Fruit fly (Drosophila melanogaster) whole organism, prepupa: ENCODE measurements around the gene CG9962.

Experiments
- CG10631 ChIP-seq: fragments of 200-800 bp; sonication (Bioruptor generic); optimal IDR thresholded peaks from 2 replicates; lab custom pipeline; 2016; ENCODE audit warnings: missing biosample characterization, missing genetic modification characterization
- CG10669 ChIP-seq: fragments of 200-800 bp; sonication (Bioruptor generic); optimal IDR thresholded peaks from 3 replicates; lab custom pipeline; 2018; ENCODE audit warnings: missing biosample characterization, mild to moderate bottlenecking, missing genetic modification characterization, moderate library complexity
- CG11902 ChIP-seq: fragments of 200-800 bp; sonication (Bioruptor generic); optimal IDR thresholded peaks from 3 replicates; lab custom pipeline; 2016; ENCODE audit warnings: missing biosample characterization, missing genetic modification characterization
- CG15336 ChIP-seq: fragments of 200-800 bp; sonication (Bioruptor generic); IDR thresholded peaks from 2 replicates; pipeline ENCODE4 v1.3.6; 2022; ENCODE audit warnings: missing biosample characterization, missing genetic modification characterization
- CG1621 ChIP-seq: fragments of 200-800 bp; sonication (Bioruptor generic); optimal IDR thresholded peaks from 3 replicates; lab custom pipeline; 2018; ENCODE audit warnings: missing biosample characterization, mild to moderate bottlenecking, missing genetic modification characterization
- CG16779 ChIP-seq: fragments of 200-800 bp; sonication (Bioruptor generic); optimal IDR thresholded peaks from 3 replicates; lab custom pipeline; 2017; ENCODE audit warnings: missing biosample characterization, mild to moderate bottlenecking, missing genetic modification characterization
- CG3032 ChIP-seq: fragments of 200-800 bp; optimal IDR thresholded peaks from 2 replicates; lab custom pipeline; 2019; ENCODE audit warnings: missing biosample characterization, mild to moderate bottlenecking, missing genetic modification characterization, moderate library complexity
- CG31627 ChIP-seq: fragments of 200-800 bp; sonication (Bioruptor generic); optimal IDR thresholded peaks from 3 replicates; lab custom pipeline; 2016; ENCODE audit warnings: missing biosample characterization, missing genetic modification characterization
- CG32006 ChIP-seq: fragments of 200-800 bp; sonication (Bioruptor generic); optimal IDR thresholded peaks from 3 replicates; lab custom pipeline; 2017; ENCODE audit warnings: missing biosample characterization, mild to moderate bottlenecking, missing genetic modification characterization
- CG34406 ChIP-seq: fragments of 200-800 bp; sonication (Bioruptor generic); optimal IDR thresholded peaks from 3 replicates; lab custom pipeline; 2016; ENCODE audit warnings: missing biosample characterization, missing genetic modification characterization
- CG3919 ChIP-seq: fragments of 200-800 bp; sonication (Bioruptor generic); optimal IDR thresholded peaks from 3 replicates; lab custom pipeline; 2016; ENCODE audit warnings: missing biosample characterization, missing genetic modification characterization
- CG6163 ChIP-seq: fragments of 200-800 bp; sonication (Bioruptor generic); IDR thresholded peaks from 3 replicates; pipeline ENCODE4 v1.3.6; 2022; ENCODE audit warnings: missing biosample characterization, missing genetic modification characterization
- CG6808 ChIP-seq: fragments of 200-800 bp; sonication (Bioruptor generic); optimal IDR thresholded peaks from 3 replicates; lab custom pipeline; 2017; ENCODE audit warnings: missing biosample characterization, missing genetic modification characterization, mild to moderate bottlenecking, moderate library complexity, missing genetic modification reagents
- CG6854 ChIP-seq: fragments of 200-800 bp; sonication (Bioruptor generic); optimal IDR thresholded peaks from 2 replicates; lab custom pipeline; 2017; ENCODE audit warnings: missing biosample characterization, mild to moderate bottlenecking, missing genetic modification characterization
- CG7368 ChIP-seq: fragments of 200-800 bp; sonication (Bioruptor generic); optimal IDR thresholded peaks from 3 replicates; lab custom pipeline; 2016; ENCODE audit warnings: missing biosample characterization, missing genetic modification characterization
- CG8319 ChIP-seq: fragments of 200-800 bp; sonication (Bioruptor generic); optimal IDR thresholded peaks from 3 replicates; lab custom pipeline; 2016; ENCODE audit warnings: missing biosample characterization, missing genetic modification characterization
- CG8632 ChIP-seq: fragments of 200-800 bp; sonication (Bioruptor generic); optimal IDR thresholded peaks from 3 replicates; lab custom pipeline; 2016; ENCODE audit warnings: missing biosample characterization, missing genetic modification characterization
- CG9139 ChIP-seq: fragments of 200-800 bp; sonication (Bioruptor generic); optimal IDR thresholded peaks from 3 replicates; lab custom pipeline; 2017; ENCODE audit warnings: missing biosample characterization, mild to moderate bottlenecking, missing genetic modification characterization
- Eip75B ChIP-seq: fragments of 200-800 bp; sonication (Bioruptor generic); optimal IDR thresholded peaks from 3 replicates; lab custom pipeline; 2016; ENCODE audit warnings: missing biosample characterization, missing genetic modification characterization
- Eip78C ChIP-seq: fragments of 200-800 bp; sonication (Bioruptor generic); peaks from one replicate; lab custom pipeline; 2016; ENCODE audit warnings: missing biosample characterization, missing genetic modification characterization
- Eip93F ChIP-seq: fragments of 200-800 bp; sonication (Bioruptor generic); optimal IDR thresholded peaks from 2 replicates; lab custom pipeline; 2016; ENCODE audit warnings: missing biosample characterization, mild to moderate bottlenecking, missing genetic modification characterization
- Ets21C ChIP-seq: fragments of 200-800 bp; sonication (Bioruptor generic); optimal IDR thresholded peaks from 3 replicates; lab custom pipeline; 2016; ENCODE audit warnings: missing biosample characterization, missing genetic modification characterization
- Ets96B ChIP-seq: fragments of 200-800 bp; optimal IDR thresholded peaks from 2 replicates; lab custom pipeline; 2019; ENCODE audit warnings: missing biosample characterization, mild to moderate bottlenecking, missing genetic modification characterization, moderate library complexity
- Gug ChIP-seq: fragments of 200-800 bp; sonication (Bioruptor generic); IDR thresholded peaks from 2 replicates; pipeline ENCODE4 v1.3.6; 2022; ENCODE audit warnings: missing biosample characterization, missing genetic modification characterization
- Hr39 ChIP-seq: fragments of 200-800 bp; sonication (Bioruptor generic); optimal IDR thresholded peaks from 2 replicates; lab custom pipeline; 2016; ENCODE audit warnings: missing biosample characterization, missing genetic modification characterization
- Hr4 ChIP-seq: fragments of 200-800 bp; sonication (Bioruptor generic); optimal IDR thresholded peaks from 3 replicates; lab custom pipeline; 2016; ENCODE audit warnings: missing biosample characterization, missing genetic modification characterization
- Lpt ChIP-seq: fragments of 200-800 bp; sonication (Bioruptor generic); optimal IDR thresholded peaks from 3 replicates; lab custom pipeline; 2016; ENCODE audit warnings: missing biosample characterization, missing genetic modification characterization
- Met ChIP-seq: fragments of 200-800 bp; sonication (Bioruptor generic); optimal IDR thresholded peaks from 3 replicates; lab custom pipeline; 2016; ENCODE audit warnings: missing biosample characterization, missing genetic modification characterization
- OdsH ChIP-seq: fragments of 200-800 bp; sonication (Bioruptor generic); optimal IDR thresholded peaks from 3 replicates; lab custom pipeline; 2016; ENCODE audit warnings: missing biosample characterization, missing genetic modification characterization
- Smox ChIP-seq: fragments of 200-800 bp; sonication (Bioruptor generic); optimal IDR thresholded peaks from 3 replicates; lab custom pipeline; 2016; ENCODE audit warnings: missing biosample characterization, missing genetic modification characterization
- Sox102F ChIP-seq: fragments of 200-800 bp; sonication (Bioruptor generic); optimal IDR thresholded peaks from 2 replicates; lab custom pipeline; 2016; ENCODE audit warnings: missing biosample characterization, mild to moderate bottlenecking, missing genetic modification characterization
- acj6 ChIP-seq: fragments of 200-800 bp; sonication (Bioruptor generic); optimal IDR thresholded peaks from 3 replicates; lab custom pipeline; 2016; ENCODE audit warnings: missing biosample characterization, missing genetic modification characterization
- cyc ChIP-seq: fragments of 200-800 bp; sonication (Bioruptor generic); optimal IDR thresholded peaks from 3 replicates; lab custom pipeline; 2016; ENCODE audit warnings: missing biosample characterization, missing genetic modification characterization
- dac ChIP-seq: fragments of 200-800 bp; sonication (Bioruptor generic); optimal IDR thresholded peaks from 2 replicates; lab custom pipeline; 2017; ENCODE audit warnings: missing biosample characterization, mild to moderate bottlenecking, missing genetic modification characterization
- dsx ChIP-seq: fragments of 200-800 bp; optimal IDR thresholded peaks from 3 replicates; lab custom pipeline; 2019; ENCODE audit warnings: missing biosample characterization, mild to moderate bottlenecking, missing genetic modification characterization, moderate library complexity; ENCODE audit not compliant: poor library complexity, severe bottlenecking
- eg ChIP-seq: fragments of 200-800 bp; sonication (Bioruptor generic); IDR thresholded peaks from 3 replicates; pipeline ENCODE4 v1.3.6; 2022; ENCODE audit warnings: missing biosample characterization, missing genetic modification characterization
- esn ChIP-seq: fragments of 200-800 bp; sonication (Bioruptor generic); optimal IDR thresholded peaks from 2 replicates; lab custom pipeline; 2016; ENCODE audit warnings: missing biosample characterization, mild to moderate bottlenecking, missing genetic modification characterization, moderate library complexity
- lz ChIP-seq: fragments of 200-800 bp; sonication (Bioruptor generic); optimal IDR thresholded peaks from 3 replicates; lab custom pipeline; 2016; ENCODE audit warnings: missing biosample characterization, missing genetic modification characterization
- pdm3 ChIP-seq: fragments of 200-800 bp; sonication (Bioruptor generic); optimal IDR thresholded peaks from 3 replicates; lab custom pipeline; 2016; ENCODE audit warnings: missing biosample characterization, missing genetic modification characterization
- salr ChIP-seq, 2 experiments: fragments of 200-800 bp; sonication (Bioruptor generic); optimal IDR thresholded peaks; 3 replicates each; lab custom pipeline; 2016 to 2018; ENCODE audit warnings: missing biosample characterization in 2 of 2, missing genetic modification characterization in 2 of 2, mild to moderate bottlenecking in 1 of 2
- spab ChIP-seq: fragments of 200-800 bp; sonication (Bioruptor generic); optimal IDR thresholded peaks from 2 replicates; lab custom pipeline; 2017; ENCODE audit warnings: missing biosample characterization, mild to moderate bottlenecking, missing genetic modification characterization, missing genetic modification reagents
- ss ChIP-seq, 2 experiments: fragments of 200-800 bp; sonication (Bioruptor generic); optimal IDR thresholded peaks; 2 replicates in 1 of 2; 3 replicates in 1 of 2; lab custom pipeline; 2017 to 2018; ENCODE audit warnings: mild to moderate bottlenecking in 2 of 2, missing biosample characterization in 2 of 2, missing genetic modification characterization in 2 of 2, moderate library complexity in 1 of 2
- svp ChIP-seq: fragments of 200-800 bp; sonication (Bioruptor generic); peaks from one replicate; lab custom pipeline; 2016; ENCODE audit warnings: missing biosample characterization, missing genetic modification characterization
- topi ChIP-seq: fragments of 200-800 bp; sonication (Bioruptor generic); optimal IDR thresholded peaks from 3 replicates; lab custom pipeline; 2016; ENCODE audit warnings: missing biosample characterization, missing genetic modification characterization
- vri ChIP-seq: fragments of 200-800 bp; sonication (Bioruptor generic); optimal IDR thresholded peaks from 3 replicates; lab custom pipeline; 2016; ENCODE audit warnings: missing biosample characterization, mild to moderate bottlenecking, missing genetic modification characterization

Gene CG9962

dm6 chr2L:2623947-2624346 lies 23.6 kb downstream of the CG9962 start:
- TF ChIP-seq CG7368 (GFP tag; lab: Kevin White, UChicago) (no peak), vri (no peak), Lpt (GFP tag; lab: Kevin White, UChicago) (no peak), Ets96B (tag; lab: Kevin White, UChicago) (no peak), CG9139 (GFP tag; lab: Kevin White, UChicago) (no peak), ss (GFP tag; optimal IDR thresholded peaks at IDR 0.05; lab: Kevin White, UChicago) (no peak), Met (no peak)

dm6 chr2L:2619887-2620286 lies 27.6 kb downstream of the CG9962 start, which contains the start of gene CG43403:
TSS of gene CG43403 (plus strand) at chr2L:2620187.
- TF ChIP-seq CG8319 (GFP tag; lab: Kevin White, UChicago): no peak
- no peak for TF ChIP-seq Ets96B (tag; lab: Kevin White, UChicago)
- TF ChIP-seq eg (GFP tag; lab: Robert Waterston, UW): no peak

dm6 chr2L:2609694-2610093 lies 37.8 kb downstream of the CG9962 start, which contains the start of gene CG15395:
TSS of gene CG15395 (plus strand) at chr2L:2609994.
- TF ChIP-seq CG8632 (GFP tag; lab: Kevin White, UChicago): no peak
- no peak for TF ChIP-seq spab (GFP tag; lab: Kevin White, UChicago)
- no peak for TF ChIP-seq CG9139 (GFP tag; lab: Kevin White, UChicago)

- no peak for TF ChIP-seq CG1621 (tag; lab: Kevin White, UChicago)
- TF ChIP-seq Ets96B (tag; lab: Kevin White, UChicago): peak; percentile 3
- no peak for TF ChIP-seq CG3032
- no peak for TF ChIP-seq salr (GFP tag; optimal IDR thresholded peaks at IDR 0.05; lab: Kevin White, UChicago)
- no peak for TF ChIP-seq spab (GFP tag; lab: Kevin White, UChicago)
- peak; percentile 36 for TF ChIP-seq pdm3 (GFP tag; lab: Kevin White, UChicago)
- TF ChIP-seq Hr39 (GFP tag; lab: Kevin White, UChicago): peak; percentile 34
- TF ChIP-seq CG11902 (GFP tag; lab: Kevin White, UChicago): no peak
- no peak for TF ChIP-seq topi (GFP tag; lab: Kevin White, UChicago)
- TF ChIP-seq Ets21C: peak; percentile 3
- peak; percentile 5 for TF ChIP-seq Smox (GFP tag; lab: Kevin White, UChicago)
- TF ChIP-seq cyc (GFP tag; lab: Kevin White, UChicago): peak; percentile 15
- TF ChIP-seq Eip75B (GFP tag; lab: Kevin White, UChicago): no peak
- TF ChIP-seq lz (GFP tag; lab: Kevin White, UChicago): peak; percentile 10
- no peak for TF ChIP-seq vri
- TF ChIP-seq CG3919 (GFP tag; lab: Kevin White, UChicago): peak; percentile 4
- peak; percentile 12 for TF ChIP-seq acj6 (GFP tag; lab: Kevin White, UChicago)
- peak; percentile 72 for TF ChIP-seq svp (GFP tag; lab: Kevin White, UChicago)
- no peak for TF ChIP-seq dac (GFP tag; lab: Kevin White, UChicago)
- TF ChIP-seq CG31627 (GFP tag; lab: Kevin White, UChicago): peak; percentile 18
- TF ChIP-seq CG32006 (GFP tag; lab: Kevin White, UChicago): no peak
- TF ChIP-seq dsx (GFP tag; lab: Kevin White, UChicago): no peak
- no peak for TF ChIP-seq CG34406
- TF ChIP-seq CG9139 (GFP tag; lab: Kevin White, UChicago): no peak
- TF ChIP-seq Eip78C (GFP tag; lab: Kevin White, UChicago): peak; percentile 64
- TF ChIP-seq Sox102F (GFP tag; lab: Kevin White, UChicago): peak; percentile 9
- TF ChIP-seq CG8319 (GFP tag; lab: Kevin White, UChicago): no peak
- TF ChIP-seq CG10669 (GFP tag; lab: Kevin White, UChicago): peak; percentile 25
- TF ChIP-seq CG15336 (GFP tag; lab: Robert Waterston, UW): no peak
- no peak for TF ChIP-seq Hr4
- no peak for TF ChIP-seq CG6854
- no peak for TF ChIP-seq eg (GFP tag; lab: Robert Waterston, UW)
- TF ChIP-seq CG10631 (GFP tag; lab: Kevin White, UChicago): no peak
- TF ChIP-seq CG6808: no peak
- TF ChIP-seq CG16779 (tag; lab: Kevin White, UChicago): no peak
- peak; percentile 13 for TF ChIP-seq OdsH (GFP tag; lab: Kevin White, UChicago)
- no peak for TF ChIP-seq Eip93F (GFP tag; lab: Kevin White, UChicago)
- TF ChIP-seq Gug (GFP tag; lab: Robert Waterston, UW): no peak
- TF ChIP-seq esn (GFP tag; lab: Kevin White, UChicago): no peak
- no peak for TF ChIP-seq Lpt (GFP tag; lab: Kevin White, UChicago)
- no peak for TF ChIP-seq CG6163
- peak; percentile 30 for TF ChIP-seq Met
These were observed 40.8 kb downstream of the CG9962 start for dm6 chr2L:2606725-2607124.
